Worm (Caenorhabditis elegans): ENCODE measurements around the gene nhr-127.

ce11 chrV:16309523-16309922 is 49.7 kb downstream of the nhr-127 start, which contains the start of gene oac-7:
- TF ChIP-seq fos-1 (tag; optimal IDR thresholded peaks at IDR 0.05) (no peak), lin-15B (tag; optimal IDR thresholded peaks at IDR 0.05) (no peak), mep-1 (tag; optimal IDR thresholded peaks at IDR 0.05) (no peak), dpl-1 (GFP tag; optimal IDR thresholded peaks at IDR 0.05) (no peak), ceh-82 (tag; optimal IDR thresholded peaks at IDR 0.05) (no peak), tbx-2 (tag; optimal IDR thresholded peaks at IDR 0.05) (no peak), elt-3 (tag; optimal IDR thresholded peaks at IDR 0.05) (no peak), unc-62 (GFP tag; optimal IDR thresholded peaks at IDR 0.05) (no peak), ets-5 (GFP tag; IDR thresholded peaks at IDR 0.05) (no peak), nhr-28 (tag; optimal IDR thresholded peaks at IDR 0.05) (no peak), egl-27 (tag; optimal IDR thresholded peaks at IDR 0.05) (no peak), snpc-4 (tag; optimal IDR thresholded peaks at IDR 0.05) (no peak), zag-1 (tag; optimal IDR thresholded peaks at IDR 0.05) (no peak)

All from whole organism, L1 larva.